Worm (Caenorhabditis elegans): Measurements from ENCODE around the gene gur-4.

DNA sequence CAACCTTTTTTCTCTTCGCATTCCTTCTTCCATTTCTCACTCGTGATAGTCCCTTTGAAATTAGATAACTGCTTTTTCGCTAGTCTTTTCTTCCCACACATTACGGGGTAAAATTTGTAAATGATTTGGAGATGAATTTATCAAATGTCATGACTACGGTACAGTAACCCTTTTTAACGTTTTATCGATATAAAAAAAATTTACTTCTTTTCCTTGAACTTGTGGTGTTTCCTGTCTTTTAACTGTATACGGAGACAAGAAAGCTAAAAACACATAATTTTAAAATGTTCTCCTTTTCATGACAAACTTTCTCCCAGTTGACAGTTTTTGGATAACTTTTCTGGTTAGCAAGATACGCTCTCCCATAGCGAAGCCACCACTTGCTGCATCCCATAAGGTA lies 45.5 kb downstream of the gur-4 start, which contains the start of gene W03H9.1:
- TF ChIP-seq nhr-10 (tag; optimal IDR thresholded peaks at IDR 0.05): no peak
- no peak for TF ChIP-seq nhr-11 (tag; optimal IDR thresholded peaks at IDR 0.05)
- no peak for TF ChIP-seq unc-130 (GFP tag; optimal IDR thresholded peaks at IDR 0.05)
- no peak for TF ChIP-seq vab-7 (GFP tag; IDR thresholded peaks at IDR 0.05)
- TF ChIP-seq unc-39 (tag; optimal IDR thresholded peaks at IDR 0.05): no peak
- TF ChIP-seq lin-13 (GFP tag; optimal IDR thresholded peaks at IDR 0.05): no peak
- TF ChIP-seq T20F7.1 (GFP tag; optimal IDR thresholded peaks at IDR 0.05): no peak
- TF ChIP-seq lsy-2 (tag; optimal IDR thresholded peaks at IDR 0.05): no peak
- no peak for TF ChIP-seq nhr-28 (tag; optimal IDR thresholded peaks at IDR 0.05)
- no peak for TF ChIP-seq dpl-1 (GFP tag; optimal IDR thresholded peaks at IDR 0.05)
- TF ChIP-seq lin-15B (tag; optimal IDR thresholded peaks at IDR 0.05): no peak
- TF ChIP-seq set-16 (GFP tag; IDR thresholded peaks at IDR 0.05): no peak
